Worm (Caenorhabditis elegans) whole organism, L4 larva: ENCODE measurements around the gene mon-2.

Source experiments
- D1046.2 ChIP-seq: fragments of 200-800 bp; sonication (Bioruptor generic); IDR thresholded peaks from 2 replicates; pipeline ENCODE4 v1.3.6; 2022; ENCODE audit warnings: missing genetic modification characterization, missing compliant biosample characterization
- R02D3.7 ChIP-seq: fragments of 150-350 bp; sonication (generic microtip); optimal IDR thresholded peaks from 3 replicates; lab custom pipeline; 2014; ENCODE audit warnings: missing biosample characterization, missing genetic modification characterization
- aly-2 ChIP-seq: sonication (generic microtip); optimal IDR thresholded peaks from 2 replicates; lab custom pipeline; 2018; ENCODE audit warnings: missing biosample characterization, missing genetic modification characterization
- dmd-8 ChIP-seq: fragments of 200-800 bp; sonication (Bioruptor generic); IDR thresholded peaks from 2 replicates; pipeline ENCODE4 v1.3.6; 2022; ENCODE audit warnings: missing genetic modification characterization, missing compliant biosample characterization
- fkh-10 ChIP-seq: fragments of 150-350 bp; optimal IDR thresholded peaks from 2 replicates; lab custom pipeline; 2014; ENCODE audit warnings: missing biosample characterization, missing genetic modification reagents, missing genetic modification characterization
- lir-3 ChIP-seq: sonication (generic microtip); optimal IDR thresholded peaks from 2 replicates; lab custom pipeline; 2016; ENCODE audit warnings: mild to moderate bottlenecking, missing genetic modification characterization, missing compliant biosample characterization
- nhr-11 ChIP-seq: fragments of 150-350 bp; optimal IDR thresholded peaks from 2 replicates; lab custom pipeline; 2014; ENCODE audit warnings: missing biosample characterization, missing genetic modification characterization
- nhr-48 ChIP-seq: sonication (generic microtip); optimal IDR thresholded peaks from 2 replicates; lab custom pipeline; 2016; ENCODE audit warnings: mild to moderate bottlenecking, missing genetic modification characterization, missing compliant biosample characterization
- snpc-4 ChIP-seq: fragments of 150-350 bp; optimal IDR thresholded peaks from 2 replicates; lab custom pipeline; 2014; ENCODE audit warnings: missing biosample characterization, missing genetic modification characterization
- unc-130 ChIP-seq: sonication (generic microtip); optimal IDR thresholded peaks from 2 replicates; lab custom pipeline; 2016; ENCODE audit warnings: missing genetic modification reagents, missing genetic modification characterization, missing compliant biosample characterization

DNA sequence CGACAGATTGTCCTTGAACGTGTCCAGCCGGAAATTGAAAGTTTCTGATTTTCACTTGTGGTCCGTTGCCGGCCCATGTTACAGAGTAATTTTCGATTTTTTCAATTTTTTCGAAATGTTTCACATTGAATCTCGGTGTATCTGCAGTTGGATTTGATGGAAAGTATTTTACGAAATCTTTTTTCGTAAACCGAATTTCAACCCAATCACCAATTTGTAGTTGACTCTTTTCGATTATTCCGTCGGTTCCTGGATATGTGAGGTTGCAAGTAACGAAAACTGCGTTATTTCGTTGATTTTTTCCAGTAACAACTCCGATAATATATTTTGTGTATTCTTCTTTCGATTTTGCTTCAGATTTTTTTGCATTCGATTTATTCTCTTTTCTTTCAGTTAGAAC lies 53.0 kb downstream of the mon-2 start:
- TF ChIP-seq dmd-8 (GFP tag; lab: Robert Waterston, UW) = no peak
- TF ChIP-seq lir-3 (tag; lab: Kevin White, UChicago) = no peak
- TF ChIP-seq fkh-10 (GFP tag; lab: Kevin White, UChicago) = no peak
- TF ChIP-seq nhr-11 (tag; lab: Kevin White, UChicago) = no peak
- TF ChIP-seq R02D3.7 (tag; lab: Kevin White, UChicago) = no peak
- no peak for TF ChIP-seq nhr-48 (tag; lab: Kevin White, UChicago)
- no peak for TF ChIP-seq snpc-4
- TF ChIP-seq aly-2 (tag; lab: Kevin White, UChicago) = no peak
- TF ChIP-seq unc-130 (GFP tag; lab: Kevin White, UChicago) = no peak
- no peak for TF ChIP-seq D1046.2 (GFP tag; lab: Robert Waterston, UW)
